Fruit fly (Drosophila melanogaster): ENCODE results near the gene wapl.

Gene wapl

DNA sequence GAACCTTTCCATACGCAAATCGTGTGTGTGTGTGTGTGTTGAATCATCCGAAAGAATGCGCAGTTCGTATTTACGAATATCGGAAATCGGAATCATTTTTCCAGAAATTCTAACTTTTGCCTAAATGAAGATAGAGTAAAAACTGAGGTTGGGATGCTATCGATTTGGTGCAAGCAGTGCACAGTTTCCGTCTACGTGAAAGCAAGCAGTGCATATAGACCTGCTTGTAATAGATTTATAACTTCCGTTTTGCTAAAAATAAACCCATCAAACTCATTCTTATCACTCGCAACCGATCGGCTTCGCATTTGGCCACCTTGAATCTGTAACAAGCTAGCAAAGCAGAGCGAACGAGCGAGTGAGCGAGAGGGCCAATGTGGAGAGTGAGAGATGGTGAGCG lies 52.4 kb downstream of the wapl start:
- TF ChIP-seq CG8478 (optimal IDR thresholded peaks at IDR 0.05) = no peak
- no peak for TF ChIP-seq CTCF (optimal IDR thresholded peaks at IDR 0.05)

DNA sequence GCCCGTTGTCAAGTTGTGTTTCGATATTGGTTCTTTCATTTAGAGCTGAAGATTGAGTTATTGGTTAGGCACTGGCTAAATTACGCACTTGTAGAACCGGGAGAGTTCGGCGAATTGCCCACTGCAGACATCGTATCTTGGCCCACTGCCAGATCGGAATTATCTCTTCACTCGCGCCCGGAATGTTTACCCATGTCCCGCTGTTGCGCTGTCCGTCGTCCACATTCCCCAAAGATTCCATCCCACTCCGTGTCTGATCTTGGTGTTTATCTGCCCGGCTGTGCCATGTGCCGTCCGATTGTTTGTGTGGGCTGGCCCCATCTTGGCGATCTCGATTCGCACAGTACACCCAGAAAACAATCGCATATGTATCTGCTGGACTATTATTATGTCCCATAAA lies 54.4 kb downstream of the wapl start:
- TF ChIP-seq CTCF (optimal IDR thresholded peaks at IDR 0.05) = no peak
- TF ChIP-seq CG8478 (optimal IDR thresholded peaks at IDR 0.05) = no peak

DNA sequence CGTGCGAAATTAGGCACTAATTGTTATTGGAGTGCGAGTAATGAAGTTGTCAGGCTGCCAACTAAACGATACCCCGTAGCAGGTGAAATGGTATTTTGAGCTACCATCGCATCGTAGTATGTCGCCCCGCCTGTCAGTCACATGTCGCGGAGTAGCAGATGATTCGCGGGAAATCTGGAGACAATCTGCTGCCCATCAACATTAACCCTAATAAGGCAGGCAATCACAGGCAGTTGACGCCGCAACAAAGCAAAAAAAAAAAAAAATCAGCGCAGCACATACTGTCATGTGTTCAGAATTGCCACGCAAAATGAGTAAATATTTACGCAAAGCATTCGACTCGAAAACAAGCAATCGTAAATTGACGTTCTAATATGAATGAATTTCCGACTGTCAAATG lies 54.9 kb downstream of the wapl start:
- TF ChIP-seq CG8478 (optimal IDR thresholded peaks at IDR 0.05) (no peak), CTCF (optimal IDR thresholded peaks at IDR 0.05) (no peak)
